Worm (Caenorhabditis elegans) whole organism, L2 larva: ENCODE results near the gene C06B3.16.

Experiments
- F13H6.1 ChIP-seq: sonication (generic microtip); optimal IDR thresholded peaks from 2 replicates; lab custom pipeline; 2016; ENCODE audit warnings: missing genetic modification characterization, missing compliant biosample characterization
- dmd-4 ChIP-seq: sonication (generic microtip); optimal IDR thresholded peaks from 2 replicates; lab custom pipeline; 2017; ENCODE audit warnings: missing biosample characterization, missing genetic modification characterization
- nhr-11 ChIP-seq: fragments of 150-350 bp; optimal IDR thresholded peaks from 2 replicates; lab custom pipeline; 2014; ENCODE audit warnings: missing biosample characterization, missing genetic modification characterization
- nhr-12 ChIP-seq: fragments of 150-350 bp; optimal IDR thresholded peaks from 2 replicates; lab custom pipeline; 2014; ENCODE audit warnings: missing biosample characterization, missing genetic modification characterization
- zag-1 ChIP-seq: fragments of 150-350 bp; optimal IDR thresholded peaks from 2 replicates; lab custom pipeline; 2014; ENCODE audit warnings: missing biosample characterization, missing genetic modification characterization

ce11 chrV:13929503-13929902 lies 1.8 kb upstream of the C06B3.16 start, which contains the start of gene srxa-13:
- no peak for TF ChIP-seq nhr-12 (tag; lab: Kevin White, UChicago)
- no peak for TF ChIP-seq nhr-11 (tag; lab: Kevin White, UChicago)
- no peak for TF ChIP-seq F13H6.1 (tag; lab: Kevin White, UChicago)
- no peak for TF ChIP-seq zag-1 (tag; lab: Kevin White, UChicago)
- TF ChIP-seq dmd-4 (tag; lab: Kevin White, UChicago), result no peak
